Worm (Caenorhabditis elegans) whole organism, mixed stage, embryonic: ENCODE measurements around the gene mdf-2.

Experiments used
- bed-3 ChIP-seq: fragments of 200-800 bp; sonication (Bioruptor generic); optimal IDR thresholded peaks from 3 replicates; lab custom pipeline; 2018; ENCODE audit warnings: mild to moderate bottlenecking, missing genetic modification characterization, moderate library complexity, missing compliant biosample characterization
- flh-1 ChIP-seq: fragments of 200-800 bp; sonication (Bioruptor generic); optimal IDR thresholded peaks from 2 replicates; lab custom pipeline; 2018; ENCODE audit warnings: mild to moderate bottlenecking, missing genetic modification characterization, moderate library complexity, missing compliant biosample characterization
- lin-13 ChIP-seq: fragments of 150-350 bp; optimal IDR thresholded peaks from 2 replicates; lab custom pipeline; 2014; ENCODE audit warnings: missing biosample characterization, missing genetic modification characterization
- lsy-2 ChIP-seq: fragments of 150-350 bp; optimal IDR thresholded peaks from 2 replicates; lab custom pipeline; 2014; ENCODE audit warnings: missing biosample characterization, missing genetic modification characterization
- nhr-12 ChIP-seq: fragments of 150-350 bp; optimal IDR thresholded peaks from 2 replicates; lab custom pipeline; 2014; ENCODE audit warnings: missing biosample characterization, missing genetic modification characterization
- nhr-237 ChIP-seq: fragments of 150-350 bp; optimal IDR thresholded peaks from 2 replicates; lab custom pipeline; 2014; ENCODE audit warnings: missing biosample characterization, missing genetic modification characterization
- nhr-28 ChIP-seq: fragments of 150-350 bp; optimal IDR thresholded peaks from 2 replicates; lab custom pipeline; 2014; ENCODE audit warnings: missing biosample characterization, missing genetic modification characterization
- snpc-4 ChIP-seq: fragments of 150-350 bp; optimal IDR thresholded peaks from 2 replicates; lab custom pipeline; 2014; ENCODE audit warnings: missing biosample characterization, missing genetic modification characterization
- unc-39 ChIP-seq: fragments of 150-350 bp; optimal IDR thresholded peaks from 2 replicates; lab custom pipeline; 2014; ENCODE audit warnings: missing biosample characterization, missing genetic modification characterization
- unc-62 ChIP-seq: fragments of 150-350 bp; optimal IDR thresholded peaks from 2 replicates; lab custom pipeline; 2014; ENCODE audit warnings: missing biosample characterization, missing genetic modification reagents, missing genetic modification characterization

- TF ChIP-seq lsy-2 (tag; lab: Kevin White, UChicago) (no peak), unc-39 (tag; lab: Kevin White, UChicago) (no peak), nhr-28 (tag; lab: Kevin White, UChicago) (no peak), flh-1 (GFP tag; lab: Kevin White, UChicago) (no peak), bed-3 (GFP tag; lab: Kevin White, UChicago) (no peak), snpc-4 (tag; lab: Kevin White, UChicago) (no peak), lin-13 (tag; lab: Kevin White, UChicago) (no peak), unc-62 (GFP tag; lab: Kevin White, UChicago) (no peak), nhr-12 (no peak), nhr-237 (no peak)
Measured at ce11 chrIV:2618611-2619010, 22.3 kb downstream of the mdf-2 start, which contains the start of gene smf-3.
